Fruit fly (Drosophila melanogaster): ENCODE data around the gene CG32192.

CG32192 gene

DNA sequence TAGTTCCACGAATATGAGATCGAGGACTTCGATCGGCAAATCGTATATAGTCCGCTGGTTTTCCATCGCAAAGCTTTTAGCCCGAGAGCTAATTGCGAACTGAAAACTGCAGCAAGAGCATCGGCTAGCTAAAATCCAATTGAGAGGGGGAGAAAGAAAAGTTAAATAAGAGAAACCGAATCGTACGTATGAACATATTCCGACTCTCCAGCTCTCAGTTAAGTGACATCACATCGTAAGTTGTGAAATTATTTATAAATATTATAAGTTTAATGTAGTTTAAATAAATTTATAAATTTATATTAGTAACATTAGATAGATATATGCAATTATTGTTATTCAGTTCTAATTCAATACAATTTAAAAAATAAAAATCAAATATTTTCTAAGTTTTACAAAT lies 29.9 kb downstream of the CG32192 start, which contains the start of gene CG44006:
Gene CG44006, minus strand, starts transcription at position 101 of the 400 bp plus-strand sequence.
- TF ChIP-seq GATAd (GFP tag; optimal IDR thresholded peaks at IDR 0.05) (no peak), Dfd (GFP tag; optimal IDR thresholded peaks at IDR 0.05) (no peak), usp (GFP tag; optimal IDR thresholded peaks at IDR 0.05) (no peak), woc (GFP tag; optimal IDR thresholded peaks at IDR 0.05) (no peak), ey (GFP tag; optimal IDR thresholded peaks at IDR 0.05) (no peak), OdsH (GFP tag; optimal IDR thresholded peaks at IDR 0.05) (no peak), rgr (GFP tag; optimal IDR thresholded peaks at IDR 0.05) (no peak), pan (optimal IDR thresholded peaks at IDR 0.05) (no peak), Vsx2 (GFP tag; optimal IDR thresholded peaks at IDR 0.05; ENCODE audit: partially characterized antibody) (no peak), Sp1 (GFP tag; optimal IDR thresholded peaks at IDR 0.05) (no peak), brk (GFP tag; optimal IDR thresholded peaks at IDR 0.05) (no peak), sage (GFP tag; optimal IDR thresholded peaks at IDR 0.05) (no peak), Hr78 (GFP tag; optimal IDR thresholded peaks at IDR 0.05) (no peak), dl (GFP tag; optimal IDR thresholded peaks at IDR 0.05; ENCODE audit: insufficient read depth in 1 of 2, partially characterized antibody in 2 of 2) (no peak), Hnf4 (GFP tag; optimal IDR thresholded peaks at IDR 0.05) (no peak), Mio (GFP tag; optimal IDR thresholded peaks at IDR 0.05) (no peak)

- TF ChIP-seq Jra (GFP tag; optimal IDR thresholded peaks at IDR 0.05) (no peak), Dif (GFP tag; optimal IDR thresholded peaks at IDR 0.05; ENCODE audit: partially characterized antibody) (no peak), Myc (optimal IDR thresholded peaks at IDR 0.05) (no peak), GATAd (GFP tag; optimal IDR thresholded peaks at IDR 0.05) (no peak), Abd-B (GFP tag; optimal IDR thresholded peaks at IDR 0.05) (no peak), sage (GFP tag; optimal IDR thresholded peaks at IDR 0.05) (no peak), CrebA (GFP tag; optimal IDR thresholded peaks at IDR 0.05; ENCODE audit: borderline replicate concordance) (no peak), OdsH (GFP tag; optimal IDR thresholded peaks at IDR 0.05) (no peak), h (GFP tag; optimal IDR thresholded peaks at IDR 0.05) (no peak), dmrt93B (GFP tag; optimal IDR thresholded peaks at IDR 0.05) (no peak), Rel (GFP tag; optimal IDR thresholded peaks at IDR 0.05) (no peak), Rel (tag; optimal IDR thresholded peaks at IDR 0.05) (no peak), CG9705 (GFP tag; optimal IDR thresholded peaks at IDR 0.05) (no peak), Dfd (GFP tag; optimal IDR thresholded peaks at IDR 0.05) (no peak), woc (GFP tag; optimal IDR thresholded peaks at IDR 0.05) (no peak), sv (GFP tag; optimal IDR thresholded peaks at IDR 0.05) (no peak), rgr (GFP tag; optimal IDR thresholded peaks at IDR 0.05) (no peak)
Measured at dm6 chr3L:18072023-18072422, 31.9 kb downstream of the CG32192 start, which contains the start of gene CG44005. Gene CG44005 (minus strand): TSS chr3L:18072123.

dm6 chr3L:18073559-18074134 lies 33.5 kb downstream of the CG32192 start, which contains the start of gene CG44004:
Gene CG44004 (minus strand): TSS chr3L:18073863.
- TF ChIP-seq Mio (GFP tag; optimal IDR thresholded peaks at IDR 0.05) = no peak
- TF ChIP-seq HLH106 (tag; optimal IDR thresholded peaks at IDR 0.05) = no peak
- no peak for TF ChIP-seq br (GFP tag; optimal IDR thresholded peaks at IDR 0.05)

dm6 chr3L:18074988-18075387 lies 34.9 kb downstream of the CG32192 start:
- TF ChIP-seq N (GFP tag; optimal IDR thresholded peaks at IDR 0.05) (no peak), HLH106 (tag; optimal IDR thresholded peaks at IDR 0.05) (no peak), Abd-B (GFP tag; optimal IDR thresholded peaks at IDR 0.05) (no peak), br (GFP tag; optimal IDR thresholded peaks at IDR 0.05) (no peak)

- no peak for TF ChIP-seq Dfd (GFP tag; optimal IDR thresholded peaks at IDR 0.05)
- no peak for TF ChIP-seq foxo (GFP tag; optimal IDR thresholded peaks at IDR 0.05)
- no peak for TF ChIP-seq pan (optimal IDR thresholded peaks at IDR 0.05)
- TF ChIP-seq OdsH (GFP tag; optimal IDR thresholded peaks at IDR 0.05) = no peak
Measured at dm6 chr3L:18075853-18076252, 35.7 kb downstream of the CG32192 start.

dm6 chr3L:18076649-18077048 lies 36.5 kb downstream of the CG32192 start:
- TF ChIP-seq CG32264 (GFP tag; optimal IDR thresholded peaks at IDR 0.05) (no peak), Dif (GFP tag; optimal IDR thresholded peaks at IDR 0.05; ENCODE audit: partially characterized antibody) (no peak), rgr (GFP tag; optimal IDR thresholded peaks at IDR 0.05) (no peak), h (GFP tag; optimal IDR thresholded peaks at IDR 0.05) (no peak), foxo (GFP tag; optimal IDR thresholded peaks at IDR 0.05) (no peak), brk (GFP tag; optimal IDR thresholded peaks at IDR 0.05) (no peak)

Measured in whole organism, wandering third instar larva.